Worm (Caenorhabditis elegans): ENCODE measurements around the gene R06F6.12.

ce11 chrII:10792611-10793010 lies 31.3 kb downstream of the R06F6.12 start:
- TF ChIP-seq tra-4 (tag; optimal IDR thresholded peaks at IDR 0.05) (no peak), ama-1 (optimal IDR thresholded peaks at IDR 0.05) (no peak), flt-1 (GFP tag; IDR thresholded peaks at IDR 0.05) (no peak), ceh-13 (GFP tag; optimal IDR thresholded peaks at IDR 0.05) (no peak), hmg-4 (GFP tag; optimal IDR thresholded peaks at IDR 0.05) (no peak)

All from whole organism, early embryonic.